Worm (Caenorhabditis elegans) whole organism, midembryonic: Measurements from ENCODE around the gene cysl-4.

Experiments
- T22C8.4 ChIP-seq: fragments of 200-800 bp; sonication (Bioruptor generic); IDR thresholded peaks from 2 replicates; pipeline ENCODE4 v1.3.6; 2022; ENCODE audit warnings: missing genetic modification characterization, missing compliant biosample characterization
- flt-1 ChIP-seq: fragments of 200-800 bp; sonication (Bioruptor generic); IDR thresholded peaks from 2 replicates; pipeline ENCODE4 v1.3.6; 2022; ENCODE audit warnings: missing genetic modification characterization, missing compliant biosample characterization
- klf-2 ChIP-seq: fragments of 200-800 bp; sonication (Bioruptor generic); conservative IDR thresholded peaks from 2 replicates; pipeline ENCODE4 v1.3.6; 2022; ENCODE audit warnings: missing genetic modification reagents, missing genetic modification characterization, missing compliant biosample characterization
- med-1 ChIP-seq: sonication (generic microtip); optimal IDR thresholded peaks from 2 replicates; lab custom pipeline; 2017; ENCODE audit warnings: missing genetic modification characterization, mild to moderate bottlenecking, missing compliant biosample characterization, antibody characterized with exemption, missing genetic modification reagents; ENCODE audit not compliant: insufficient read depth
- tab-1 ChIP-seq: fragments of 200-800 bp; sonication (Bioruptor generic); IDR thresholded peaks from 2 replicates; pipeline ENCODE4 v1.3.6; 2022; ENCODE audit warnings: missing genetic modification characterization, missing compliant biosample characterization
- ztf-29 ChIP-seq: fragments of 200-800 bp; sonication (Bioruptor generic); IDR thresholded peaks from 2 replicates; pipeline ENCODE4 v1.3.6; 2022; ENCODE audit warnings: missing genetic modification reagents, missing genetic modification characterization, missing compliant biosample characterization

DNA sequence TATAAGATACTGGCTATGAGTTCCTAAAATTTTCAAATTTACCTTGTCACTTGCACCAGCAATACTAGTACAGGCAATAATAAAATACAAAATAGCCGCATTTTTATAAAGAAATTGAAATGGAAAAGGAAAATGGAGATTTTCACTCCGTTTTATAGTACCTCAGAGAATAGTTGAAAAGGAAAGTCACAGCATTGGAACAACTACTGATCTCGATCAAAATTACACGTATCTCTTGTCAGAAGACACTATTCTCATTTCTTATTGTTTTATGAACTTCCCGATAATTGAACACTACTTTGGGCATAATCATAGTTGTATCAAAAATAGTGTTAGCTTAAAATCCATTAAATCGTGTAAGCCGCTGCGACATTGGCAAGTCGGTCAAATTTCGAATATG is 46.7 kb downstream of the cysl-4 start, which contains the start of gene Y40B10A.11:
- TF ChIP-seq klf-2 (no peak), tab-1 (GFP tag; lab: Robert Waterston, UW) (no peak), med-1 (GFP tag; lab: Kevin White, UChicago) (no peak), T22C8.4 (no peak), flt-1 (GFP tag; lab: Robert Waterston, UW) (no peak), ztf-29 (GFP tag; lab: Robert Waterston, UW) (no peak)
